Worm (Caenorhabditis elegans) whole organism, young adult: ENCODE data around the gene C56G2.22.

ENCODE experiments used
- B0019.2 ChIP-seq: fragments of 200-800 bp; sonication (Bioruptor generic); conservative IDR thresholded peaks from 2 replicates; pipeline ENCODE4 v1.3.6; 2022; ENCODE audit warnings: missing genetic modification reagents, missing genetic modification characterization, missing compliant biosample characterization
- C06A6.2 ChIP-seq: fragments of 200-800 bp; sonication (Bioruptor generic); conservative IDR thresholded peaks from 2 replicates; pipeline ENCODE4 v1.3.6; 2022; ENCODE audit warnings: missing genetic modification characterization, missing compliant biosample characterization
- D2030.7 ChIP-seq: fragments of 200-800 bp; sonication (Bioruptor generic); IDR thresholded peaks from 2 replicates; pipeline ENCODE4 v1.3.6; 2022; ENCODE audit warnings: missing genetic modification reagents, missing genetic modification characterization, missing compliant biosample characterization
- F23B12.7 ChIP-seq: sonication (generic microtip); optimal IDR thresholded peaks from 2 replicates; lab custom pipeline; 2017; ENCODE audit warnings: missing genetic modification characterization, mild to moderate bottlenecking, missing compliant biosample characterization, antibody characterized with exemption, moderate library complexity; ENCODE audit not compliant: insufficient read depth
- F33H1.4 ChIP-seq: fragments of 200-800 bp; sonication (Bioruptor generic); IDR thresholded peaks from 2 replicates; pipeline ENCODE4 v1.3.6; 2022; ENCODE audit warnings: missing genetic modification reagents, missing genetic modification characterization, missing compliant biosample characterization
- F39B2.1 ChIP-seq: fragments of 200-800 bp; sonication (Bioruptor generic); IDR thresholded peaks from 2 replicates; pipeline ENCODE4 v1.3.6; 2022; ENCODE audit warnings: missing genetic modification reagents, missing genetic modification characterization, missing compliant biosample characterization
- F57A8.1 ChIP-seq: fragments of 200-800 bp; sonication (Bioruptor generic); optimal IDR thresholded peaks from 2 replicates; lab custom pipeline; 2018; ENCODE audit warnings: mild to moderate bottlenecking, missing genetic modification characterization, moderate library complexity, missing compliant biosample characterization
- T07F8.4 ChIP-seq: sonication (generic microtip); optimal IDR thresholded peaks from 2 replicates; lab custom pipeline; 2016; ENCODE audit warnings: mild to moderate bottlenecking, missing genetic modification characterization, moderate library complexity, missing compliant biosample characterization
- Y56A3A.18 ChIP-seq: fragments of 200-800 bp; sonication (Bioruptor generic); IDR thresholded peaks from 2 replicates; pipeline ENCODE4 v1.3.6; 2022; ENCODE audit warnings: missing genetic modification reagents, missing genetic modification characterization, missing compliant biosample characterization
- Y95B8A.8 ChIP-seq: fragments of 200-800 bp; sonication (Bioruptor generic); IDR thresholded peaks from 2 replicates; pipeline ENCODE4 v1.3.6; 2022; ENCODE audit warnings: missing genetic modification reagents, missing genetic modification characterization, missing compliant biosample characterization
- attf-3 ChIP-seq: fragments of 200-800 bp; sonication (Bioruptor generic); conservative IDR thresholded peaks from 2 replicates; pipeline ENCODE4 v1.3.6; 2022; ENCODE audit warnings: missing genetic modification reagents, missing genetic modification characterization, missing compliant biosample characterization
- attf-6 ChIP-seq: fragments of 200-800 bp; sonication (Bioruptor generic); IDR thresholded peaks from 2 replicates; pipeline ENCODE4 v1.3.6; 2022; ENCODE audit warnings: missing genetic modification reagents, missing genetic modification characterization, missing compliant biosample characterization
- cebp-1 ChIP-seq, 2 experiments: fragments of 200-800 bp in 1 of 2; sonication (Bioruptor generic) in 1 of 2; sonication (generic microtip) in 1 of 2; IDR thresholded peaks in 1 of 2; optimal IDR thresholded peaks in 1 of 2; 2 replicates each; pipeline versions ENCODE4 v1.3.6 to Lab custom; 2017 to 2022; ENCODE audit warnings: missing compliant biosample characterization in 2 of 2, missing genetic modification characterization in 2 of 2, mild to moderate bottlenecking in 1 of 2, missing genetic modification reagents in 1 of 2, moderate library complexity in 1 of 2
- ceh-91 ChIP-seq: fragments of 200-800 bp; sonication (Bioruptor generic); IDR thresholded peaks from 2 replicates; pipeline ENCODE4 v1.3.6; 2022; ENCODE audit warnings: missing genetic modification reagents, missing genetic modification characterization, missing compliant biosample characterization
- chd-7 ChIP-seq: sonication (generic microtip); optimal IDR thresholded peaks from 2 replicates; lab custom pipeline; 2016; ENCODE audit warnings: mild to moderate bottlenecking, missing genetic modification characterization, moderate library complexity, missing compliant biosample characterization
- dox-1 ChIP-seq: fragments of 200-800 bp; sonication (Bioruptor generic); IDR thresholded peaks from 2 replicates; pipeline ENCODE4 v1.3.6; 2022; ENCODE audit warnings: missing genetic modification reagents, missing genetic modification characterization, missing compliant biosample characterization
- efl-1 ChIP-seq: fragments of 150-350 bp; optimal IDR thresholded peaks from 2 replicates; lab custom pipeline; 2014; ENCODE audit warnings: missing biosample characterization, missing genetic modification reagents, missing genetic modification characterization
- hlh-26 ChIP-seq: fragments of 200-800 bp; sonication (Bioruptor generic); conservative IDR thresholded peaks from 2 replicates; pipeline ENCODE4 v1.3.6; 2022; ENCODE audit warnings: missing genetic modification reagents, missing genetic modification characterization, missing compliant biosample characterization
- hmg-1.2 ChIP-seq: fragments of 200-800 bp; sonication (Bioruptor generic); IDR thresholded peaks from 2 replicates; pipeline ENCODE4 v1.3.6; 2022; ENCODE audit warnings: missing genetic modification reagents, missing genetic modification characterization, missing compliant biosample characterization
- hsf-1 ChIP-seq: fragments of 200-800 bp; sonication (Bioruptor generic); IDR thresholded peaks from 2 replicates; pipeline ENCODE4 v1.3.6; 2022; ENCODE audit warnings: missing genetic modification reagents, missing genetic modification characterization, missing compliant biosample characterization
- lag-1 ChIP-seq: fragments of 200-800 bp; sonication (Bioruptor generic); IDR thresholded peaks from 2 replicates; pipeline ENCODE4 v1.3.6; 2022; ENCODE audit warnings: missing genetic modification reagents, missing genetic modification characterization, missing compliant biosample characterization
- let-526 ChIP-seq: fragments of 200-800 bp; sonication (Bioruptor generic); IDR thresholded peaks from 2 replicates; pipeline ENCODE4 v1.3.6; 2022; ENCODE audit warnings: missing genetic modification reagents, missing genetic modification characterization, missing compliant biosample characterization
- lin-26 ChIP-seq: fragments of 200-800 bp; sonication (Bioruptor generic); IDR thresholded peaks from 2 replicates; pipeline ENCODE4 v1.3.6; 2022; ENCODE audit warnings: missing genetic modification reagents, missing genetic modification characterization, missing compliant biosample characterization
- lin-40 ChIP-seq: sonication (generic microtip); optimal IDR thresholded peaks from 2 replicates; lab custom pipeline; 2016; ENCODE audit warnings: missing genetic modification characterization, mild to moderate bottlenecking, missing compliant biosample characterization, missing genotype, missing genetic modification reagents
- lsl-1 ChIP-seq: fragments of 200-800 bp; sonication (Bioruptor generic); optimal IDR thresholded peaks from 2 replicates; lab custom pipeline; 2018; ENCODE audit warnings: mild to moderate bottlenecking, missing genetic modification characterization, moderate library complexity, missing compliant biosample characterization
- lsy-27 ChIP-seq: sonication (generic microtip); optimal IDR thresholded peaks from 2 replicates; lab custom pipeline; 2017; ENCODE audit warnings: missing genetic modification characterization, mild to moderate bottlenecking, missing compliant biosample characterization, antibody characterized with exemption, missing genotype, borderline replicate concordance; ENCODE audit not compliant: insufficient read depth
- madf-8 ChIP-seq: fragments of 200-800 bp; sonication (Bioruptor generic); conservative IDR thresholded peaks from 2 replicates; pipeline ENCODE4 v1.3.6; 2022; ENCODE audit warnings: missing genetic modification reagents, missing genetic modification characterization, missing compliant biosample characterization
- mxl-1 ChIP-seq: sonication (generic microtip); optimal IDR thresholded peaks from 2 replicates; lab custom pipeline; 2016; ENCODE audit warnings: missing genetic modification characterization, missing compliant biosample characterization
- nfya-1 ChIP-seq: sonication (generic microtip); optimal IDR thresholded peaks from 2 replicates; lab custom pipeline; 2017; ENCODE audit warnings: antibody characterized with exemption, missing compliant biosample characterization, missing genetic modification characterization, borderline replicate concordance; ENCODE audit not compliant: insufficient read depth
- nfyb-1 ChIP-seq: fragments of 200-800 bp; sonication (Bioruptor generic); IDR thresholded peaks from 2 replicates; pipeline ENCODE4 v1.3.6; 2022; ENCODE audit warnings: missing genetic modification reagents, missing genetic modification characterization, missing compliant biosample characterization
- nhr-120 ChIP-seq: fragments of 200-800 bp; sonication (Bioruptor generic); IDR thresholded peaks from 2 replicates; pipeline ENCODE4 v1.3.6; 2022; ENCODE audit warnings: missing genetic modification characterization, missing compliant biosample characterization
- nhr-179 ChIP-seq: sonication (generic microtip); optimal IDR thresholded peaks from 2 replicates; lab custom pipeline; 2016; ENCODE audit warnings: mild to moderate bottlenecking, missing genetic modification characterization, missing compliant biosample characterization
- nhr-27 ChIP-seq: fragments of 200-800 bp; sonication (Bioruptor generic); optimal IDR thresholded peaks from 2 replicates; lab custom pipeline; 2018; ENCODE audit warnings: mild to moderate bottlenecking, missing genetic modification characterization, moderate library complexity, missing compliant biosample characterization
- nhr-80 ChIP-seq: sonication (generic microtip); optimal IDR thresholded peaks from 2 replicates; lab custom pipeline; 2016; ENCODE audit warnings: missing genetic modification characterization, missing compliant biosample characterization
- pbrm-1 ChIP-seq: fragments of 200-800 bp; sonication (Bioruptor generic); IDR thresholded peaks from 2 replicates; pipeline ENCODE4 v1.3.6; 2022; ENCODE audit warnings: missing genetic modification reagents, missing genetic modification characterization, missing compliant biosample characterization
- pha-4 ChIP-seq: fragments of 150-350 bp; sonication (generic microtip); optimal IDR thresholded peaks from 2 replicates; lab custom pipeline; 2014; ENCODE audit warnings: missing biosample characterization, missing genetic modification reagents, missing genetic modification characterization
- rcor-1 ChIP-seq: fragments of 200-800 bp; sonication (Bioruptor generic); IDR thresholded peaks from 2 replicates; pipeline ENCODE4 v1.3.6; 2022; ENCODE audit warnings: missing genetic modification reagents, missing genetic modification characterization, missing compliant biosample characterization
- rec-8 ChIP-seq, 2 experiments: sonication (generic microtip); optimal IDR thresholded peaks; 2 replicates each; lab custom pipeline; 2016; ENCODE audit warnings: mild to moderate bottlenecking in 2 of 2, missing genetic modification characterization in 2 of 2, missing genetic modification reagents in 2 of 2, missing genotype in 2 of 2, missing biosample characterization in 1 of 2, missing compliant biosample characterization in 1 of 2, moderate library complexity in 1 of 2
- repo-1 ChIP-seq: sonication (generic microtip); optimal IDR thresholded peaks from 2 replicates; lab custom pipeline; 2017; ENCODE audit warnings: mild to moderate bottlenecking, missing genetic modification characterization, missing compliant biosample characterization
- sdz-38 ChIP-seq: sonication (generic microtip); optimal IDR thresholded peaks from 2 replicates; lab custom pipeline; 2016; ENCODE audit warnings: missing genotype, missing genetic modification characterization, missing compliant biosample characterization
- snpc-4 ChIP-seq, 5 experiments: fragments of 150-350 bp in 1 of 5; sonication (generic microtip) in 4 of 5; optimal IDR thresholded peaks; 2 replicates each; lab custom pipeline; 2014 to 2018; ENCODE audit warnings: missing genetic modification characterization in 5 of 5, missing biosample characterization in 3 of 5, antibody characterized with exemption in 2 of 5, mild to moderate bottlenecking in 2 of 5, missing compliant biosample characterization in 2 of 5, missing genotype in 2 of 5, moderate library complexity in 2 of 5, missing genetic modification reagents in 1 of 5
- somi-1 ChIP-seq: fragments of 200-800 bp; sonication (Bioruptor generic); optimal IDR thresholded peaks from 2 replicates; lab custom pipeline; 2018; ENCODE audit warnings: mild to moderate bottlenecking, missing genetic modification characterization, missing compliant biosample characterization
- tbx-9 ChIP-seq: sonication (generic microtip); optimal IDR thresholded peaks from 2 replicates; lab custom pipeline; 2016; ENCODE audit warnings: borderline replicate concordance, missing genetic modification characterization, inconsistent platforms, missing compliant biosample characterization
- unc-130 ChIP-seq: sonication (generic microtip); optimal IDR thresholded peaks from 2 replicates; lab custom pipeline; 2016; ENCODE audit warnings: missing genetic modification reagents, missing genetic modification characterization, missing compliant biosample characterization
- zfh-2 ChIP-seq: fragments of 200-800 bp; sonication (Bioruptor generic); conservative IDR thresholded peaks from 2 replicates; pipeline ENCODE4 v1.3.6; 2022; ENCODE audit warnings: missing genetic modification reagents, missing genetic modification characterization, missing compliant biosample characterization
- ztf-18 ChIP-seq: sonication (generic microtip); optimal IDR thresholded peaks from 2 replicates; lab custom pipeline; 2016; ENCODE audit warnings: missing genotype, mild to moderate bottlenecking, missing genetic modification characterization, missing compliant biosample characterization
- ztf-26 ChIP-seq: sonication (generic microtip); optimal IDR thresholded peaks from 2 replicates; lab custom pipeline; 2017; ENCODE audit warnings: missing genetic modification characterization, missing compliant biosample characterization

C56G2.22 gene

DNA sequence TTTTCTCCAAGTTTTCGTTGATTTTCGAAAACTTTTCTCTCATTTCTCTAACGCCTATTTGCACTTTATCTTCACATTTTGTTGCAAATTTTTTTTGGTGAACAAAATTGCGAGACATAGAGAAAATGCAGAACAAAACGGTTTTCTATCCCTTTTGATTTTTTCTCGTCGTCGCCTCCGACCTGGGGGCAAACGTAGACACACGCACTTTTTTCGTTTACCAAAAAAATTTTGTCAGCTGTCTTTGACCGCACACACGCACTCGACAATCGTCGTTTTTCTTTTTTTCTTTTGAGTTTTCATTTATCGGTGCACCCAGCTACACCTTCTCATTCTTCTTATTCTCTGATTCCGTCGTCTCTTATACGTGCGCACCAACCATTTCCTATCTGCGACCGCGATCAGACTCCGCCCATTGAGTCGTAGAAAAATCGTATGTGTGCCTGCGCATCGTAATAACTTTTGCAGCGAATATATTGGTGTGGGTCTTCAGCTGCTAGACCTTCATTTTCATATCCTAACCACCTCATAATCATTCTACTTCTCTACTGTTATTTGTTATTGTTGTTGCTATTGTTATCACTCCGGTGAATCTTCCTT, 16.2 kb downstream of the C56G2.22 start (continued):
- no peak for TF ChIP-seq D2030.7 (GFP tag; lab: Robert Waterston, UW)
- peak; percentile 24 for TF ChIP-seq repo-1 (tag; lab: Kevin White, UChicago)
- TF ChIP-seq ztf-26, result peak; percentile 61
- TF ChIP-seq rec-8 (tag; optimal IDR thresholded peaks at IDR 0.05; lab: Kevin White, UChicago), result no peak
- 0 out of 2 replicates have a peak, but pooled peaks have one; percentile 28 for TF ChIP-seq lin-26
- TF ChIP-seq chd-7 (tag; lab: Kevin White, UChicago), result no peak
- TF ChIP-seq F23B12.7 (tag; lab: Kevin White, UChicago), result no peak
- no peak for TF ChIP-seq tbx-9
- TF ChIP-seq B0019.2, result no peak
- TF ChIP-seq nhr-80 (tag; lab: Kevin White, UChicago), result peak; percentile 58
- no peak for TF ChIP-seq Y95B8A.8 (GFP tag; lab: Robert Waterston, UW)
- no peak for TF ChIP-seq lsl-1
- no peak for TF ChIP-seq zfh-2 (GFP tag; lab: Robert Waterston, UW)
- TF ChIP-seq lsy-27, result no peak
- no peak for TF ChIP-seq hsf-1
- no peak for TF ChIP-seq ceh-91
- no peak for TF ChIP-seq nhr-179 (tag; lab: Kevin White, UChicago)
- no peak for TF ChIP-seq Y56A3A.18 (GFP tag; lab: Robert Waterston, UW)
- TF ChIP-seq pha-4, result no peak
- no peak for TF ChIP-seq efl-1 (GFP tag; lab: Kevin White, UChicago)
- TF ChIP-seq madf-8 (GFP tag; lab: Robert Waterston, UW), result no peak
- no peak for TF ChIP-seq ztf-18
- TF ChIP-seq pbrm-1 (GFP tag; lab: Robert Waterston, UW), result no peak
- TF ChIP-seq sdz-38 (tag; lab: Kevin White, UChicago), result no peak
- TF ChIP-seq snpc-4 (GFP tag; optimal IDR thresholded peaks at IDR 0.05; lab: Kevin White, UChicago), result no peak
- no peak for TF ChIP-seq snpc-4 (tag; optimal IDR thresholded peaks at IDR 0.05; lab: Kevin White, UChicago)
- TF ChIP-seq nhr-27 (tag; lab: Kevin White, UChicago), result no peak
- no peak for TF ChIP-seq attf-3 (GFP tag; lab: Robert Waterston, UW)
- TF ChIP-seq somi-1 (GFP tag; lab: Kevin White, UChicago), result peak; percentile 65
- no peak for TF ChIP-seq F57A8.1 (GFP tag; lab: Kevin White, UChicago)
- TF ChIP-seq mxl-1 (tag; lab: Kevin White, UChicago), result no peak
- no peak for TF ChIP-seq C06A6.2 (GFP tag; lab: Robert Waterston, UW)
- TF ChIP-seq lag-1, result no peak
- no peak for TF ChIP-seq hmg-1.2
- TF ChIP-seq, all 124 proteins: peak for 6

DNA sequence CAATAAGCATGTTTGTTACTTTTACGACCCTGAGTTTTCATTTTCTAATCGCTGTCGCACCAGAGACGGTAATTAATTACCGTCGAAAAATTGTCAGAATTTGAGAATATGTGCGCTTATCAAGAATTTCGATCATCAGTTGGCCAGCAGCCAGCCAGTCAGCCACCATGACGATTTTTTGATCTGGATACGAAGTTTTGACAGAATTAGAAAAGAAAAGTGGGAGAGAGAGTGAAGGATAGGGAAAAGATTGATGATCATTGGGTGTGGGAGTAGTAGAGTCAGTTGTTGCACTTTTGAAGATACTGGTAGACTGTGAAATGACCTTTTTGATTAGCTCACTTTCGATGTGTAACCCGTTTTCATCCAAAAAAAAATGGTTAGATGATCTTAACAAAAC, 18.1 kb downstream of the C56G2.22 start:
- TF ChIP-seq rcor-1, result no peak
- no peak for TF ChIP-seq let-526 (GFP tag; lab: Robert Waterston, UW)
- TF ChIP-seq F39B2.1 (GFP tag; lab: Robert Waterston, UW), result no peak
- TF ChIP-seq hmg-1.2, result no peak
- no peak for TF ChIP-seq ceh-91
- TF ChIP-seq T07F8.4, result no peak
- no peak for TF ChIP-seq F23B12.7 (tag; lab: Kevin White, UChicago)
- no peak for TF ChIP-seq lsl-1
- TF ChIP-seq lin-40 (tag; lab: Kevin White, UChicago), result no peak
- no peak for TF ChIP-seq hlh-26
- TF ChIP-seq cebp-1 (GFP tag; IDR thresholded peaks at IDR 0.05; lab: Robert Waterston, UW), result no peak
- TF ChIP-seq cebp-1 (tag; optimal IDR thresholded peaks at IDR 0.05; lab: Kevin White, UChicago), result no peak
- no peak for TF ChIP-seq pha-4
- TF ChIP-seq unc-130, result no peak
- TF ChIP-seq nhr-120 (GFP tag; lab: Robert Waterston, UW), result no peak
- no peak for TF ChIP-seq attf-6 (GFP tag; lab: Robert Waterston, UW)
- TF ChIP-seq F33H1.4 (GFP tag; lab: Robert Waterston, UW), result no peak
- TF ChIP-seq nfyb-1, result no peak
- TF ChIP-seq ztf-26, result no peak
- TF ChIP-seq dox-1 (GFP tag; lab: Robert Waterston, UW), result no peak
- TF ChIP-seq nfya-1 (tag; lab: Kevin White, UChicago), result no peak
